Fruit fly (Drosophila melanogaster) whole organism, embryonic: Measurements from ENCODE around the gene CG17633.

ENCODE experiments used
- Atf6 ChIP-seq: fragments of 200-800 bp; sonication (Bioruptor generic); IDR thresholded peaks from 2 replicates; pipeline ENCODE4 v1.3.6; 2022; ENCODE audit warnings: missing biosample characterization, missing genetic modification characterization
- BEAF-32 ChIP-seq: fragments of 200-800 bp; sonication (Bioruptor generic); optimal IDR thresholded peaks from 3 replicates; lab custom pipeline; 2017; ENCODE audit warnings: missing biosample characterization, missing genetic modification characterization, mild to moderate bottlenecking, moderate library complexity, missing genetic modification reagents
- CG10267 ChIP-seq: fragments of 200-800 bp; sonication (Bioruptor generic); optimal IDR thresholded peaks from 2 replicates; lab custom pipeline; 2018; ENCODE audit warnings: missing biosample characterization, mild to moderate bottlenecking, missing genetic modification characterization, moderate library complexity
- CG12104 ChIP-seq: fragments of 200-800 bp; sonication (Bioruptor generic); optimal IDR thresholded peaks from 3 replicates; lab custom pipeline; 2016; ENCODE audit warnings: missing biosample characterization, missing genetic modification characterization
- CG12391 ChIP-seq: fragments of 200-800 bp; sonication (Bioruptor generic); optimal IDR thresholded peaks from 3 replicates; lab custom pipeline; 2018; ENCODE audit warnings: missing biosample characterization, mild to moderate bottlenecking, missing genetic modification characterization, moderate library complexity
- CG13424 ChIP-seq: fragments of 200-800 bp; sonication (Bioruptor generic); optimal IDR thresholded peaks from 2 replicates; lab custom pipeline; 2019; ENCODE audit warnings: missing biosample characterization, mild to moderate bottlenecking, missing genetic modification characterization, moderate library complexity
- CG14014 ChIP-seq: fragments of 200-800 bp; sonication (Bioruptor generic); IDR thresholded peaks from 2 replicates; pipeline ENCODE4 v1.3.6; 2022; ENCODE audit warnings: missing biosample characterization, missing genetic modification characterization
- CG14050 ChIP-seq: fragments of 200-800 bp; sonication (Bioruptor generic); IDR thresholded peaks from 3 replicates; pipeline ENCODE4 v1.3.6; 2022; ENCODE audit warnings: missing biosample characterization, missing genetic modification characterization
- CG16863 ChIP-seq: fragments of 200-800 bp; sonication (Bioruptor generic); optimal IDR thresholded peaks from 3 replicates; lab custom pipeline; 2016; ENCODE audit warnings: missing biosample characterization, missing genetic modification characterization
- CG18599 ChIP-seq: fragments of 200-800 bp; sonication (Bioruptor generic); optimal IDR thresholded peaks from 3 replicates; lab custom pipeline; 2017; ENCODE audit warnings: missing biosample characterization, missing genetic modification characterization, mild to moderate bottlenecking, moderate library complexity, missing genetic modification reagents
- CG2120 ChIP-seq: fragments of 200-800 bp; sonication (Bioruptor generic); optimal IDR thresholded peaks from 3 replicates; lab custom pipeline; 2016; ENCODE audit warnings: missing biosample characterization, missing genetic modification characterization
- CG2202 ChIP-seq: fragments of 200-800 bp; sonication (Bioruptor generic); optimal IDR thresholded peaks from 2 replicates; lab custom pipeline; 2018; ENCODE audit warnings: missing biosample characterization, mild to moderate bottlenecking, missing genetic modification characterization
- CG30403 ChIP-seq: fragments of 200-800 bp; sonication (Bioruptor generic); optimal IDR thresholded peaks from 3 replicates; lab custom pipeline; 2016; ENCODE audit warnings: missing biosample characterization, missing genetic modification characterization
- CG30431 ChIP-seq: fragments of 200-800 bp; sonication (Bioruptor generic); optimal IDR thresholded peaks from 2 replicates; lab custom pipeline; 2017; ENCODE audit warnings: missing biosample characterization, missing genetic modification characterization
- CG32532 ChIP-seq: fragments of 200-800 bp; sonication (Bioruptor generic); IDR thresholded peaks from 2 replicates; pipeline ENCODE4 v1.3.6; 2022; ENCODE audit warnings: missing biosample characterization, missing genetic modification characterization
- CG3407 ChIP-seq: fragments of 200-800 bp; sonication (Bioruptor generic); optimal IDR thresholded peaks from 2 replicates; lab custom pipeline; 2018; ENCODE audit warnings: missing biosample characterization, mild to moderate bottlenecking, missing genetic modification characterization
- CG3847 ChIP-seq: fragments of 200-800 bp; sonication (Bioruptor generic); IDR thresholded peaks from 2 replicates; pipeline ENCODE4 v1.3.6; 2022; ENCODE audit warnings: missing biosample characterization, missing genetic modification characterization
- CG6175 ChIP-seq: fragments of 200-800 bp; sonication (Bioruptor generic); IDR thresholded peaks from 3 replicates; pipeline ENCODE4 v1.3.6; 2022; ENCODE audit warnings: missing biosample characterization, missing genetic modification characterization
- CG8290 ChIP-seq, 3 experiments: fragments of 200-800 bp; sonication (Bioruptor generic); optimal IDR thresholded peaks; 2 replicates each; lab custom pipeline; 2016 to 2019; ENCODE audit warnings: missing biosample characterization in 3 of 3, missing genetic modification characterization in 3 of 3, mild to moderate bottlenecking in 2 of 3, moderate library complexity in 1 of 3
- CG9215 ChIP-seq: fragments of 200-800 bp; sonication (Bioruptor generic); IDR thresholded peaks from 2 replicates; pipeline ENCODE4 v1.3.6; 2022; ENCODE audit warnings: missing biosample characterization, missing genetic modification characterization
- D ChIP-seq, 2 experiments: fragments of 200-800 bp in 1 of 2; fragments of >200 bp in 1 of 2; sonication (Bioruptor generic) in 1 of 2; optimal IDR thresholded peaks; 2 replicates in 1 of 2; 3 replicates in 1 of 2; lab custom pipeline; 2017; ENCODE audit warnings: mild to moderate bottlenecking in 1 of 2, missing biosample characterization in 1 of 2, missing genetic modification characterization in 1 of 2, missing genetic modification reagents in 1 of 2
- E2f1 ChIP-seq: fragments of 200-800 bp; sonication (Bioruptor generic); IDR thresholded peaks from 2 replicates; pipeline ENCODE4 v1.3.6; 2022; ENCODE audit warnings: missing biosample characterization, missing genetic modification characterization
- Fer1 ChIP-seq: fragments of 200-800 bp; sonication (Bioruptor generic); optimal IDR thresholded peaks from 2 replicates; lab custom pipeline; 2017; ENCODE audit warnings: missing biosample characterization, mild to moderate bottlenecking, missing genetic modification characterization
- Myb ChIP-seq: fragments of 200-800 bp; sonication (Bioruptor generic); optimal IDR thresholded peaks from 2 replicates; lab custom pipeline; 2016; ENCODE audit warnings: missing biosample characterization, missing genetic modification characterization
- NK7.1 ChIP-seq: fragments of 200-800 bp; sonication (Bioruptor generic); optimal IDR thresholded peaks from 3 replicates; lab custom pipeline; 2016; ENCODE audit warnings: missing biosample characterization, missing genetic modification characterization
- Six4 ChIP-seq: fragments of 200-800 bp; sonication (Bioruptor generic); optimal IDR thresholded peaks from 2 replicates; lab custom pipeline; 2016; ENCODE audit warnings: missing biosample characterization, missing genetic modification characterization
- YL-1 ChIP-seq: fragments of 200-800 bp; sonication (Bioruptor generic); optimal IDR thresholded peaks from 3 replicates; lab custom pipeline; 2017; ENCODE audit warnings: missing biosample characterization, mild to moderate bottlenecking, missing genetic modification characterization
- az2 ChIP-seq: fragments of 200-800 bp; sonication (Bioruptor generic); optimal IDR thresholded peaks from 3 replicates; lab custom pipeline; 2016; ENCODE audit warnings: missing biosample characterization, missing genetic modification characterization
- bigmax ChIP-seq: fragments of 200-800 bp; sonication (Bioruptor generic); optimal IDR thresholded peaks from 2 replicates; lab custom pipeline; 2018; ENCODE audit warnings: missing biosample characterization, mild to moderate bottlenecking, missing genetic modification characterization
- esg ChIP-seq: fragments of 200-800 bp; sonication (Bioruptor generic); conservative IDR thresholded peaks from 2 replicates; pipeline ENCODE4 v1.3.6; 2022; ENCODE audit warnings: missing biosample characterization, missing genetic modification characterization
- fd3F ChIP-seq: fragments of 200-800 bp; sonication (Bioruptor generic); optimal IDR thresholded peaks from 2 replicates; lab custom pipeline; 2018; ENCODE audit warnings: missing biosample characterization, mild to moderate bottlenecking, missing genetic modification characterization, moderate library complexity
- fru ChIP-seq: fragments of >200 bp; optimal IDR thresholded peaks from 2 replicates; lab custom pipeline; 2017
- ftz-f1 ChIP-seq: fragments of 200-800 bp; sonication (Bioruptor generic); optimal IDR thresholded peaks from 2 replicates; lab custom pipeline; 2016; ENCODE audit warnings: missing biosample characterization, missing genetic modification characterization
- gcm ChIP-seq: fragments of 200-800 bp; sonication (Bioruptor generic); optimal IDR thresholded peaks from 2 replicates; lab custom pipeline; 2019; ENCODE audit warnings: missing biosample characterization, mild to moderate bottlenecking, missing genetic modification characterization, moderate library complexity
- grn ChIP-seq: fragments of 200-800 bp; sonication (Bioruptor generic); optimal IDR thresholded peaks from 3 replicates; lab custom pipeline; 2017; ENCODE audit warnings: missing biosample characterization, missing genetic modification characterization
- ham ChIP-seq: fragments of 200-800 bp; sonication (Bioruptor generic); IDR thresholded peaks from 2 replicates; pipeline ENCODE4 v1.3.6; 2022; ENCODE audit warnings: missing biosample characterization, missing genetic modification characterization
- insv ChIP-seq, 2 experiments: fragments of 200-800 bp; sonication (Bioruptor generic); optimal IDR thresholded peaks; 3 replicates each; lab custom pipeline; 2016 to 2018; ENCODE audit warnings: missing biosample characterization in 2 of 2, missing genetic modification characterization in 2 of 2
- klu ChIP-seq: fragments of 200-800 bp; sonication (Bioruptor generic); IDR thresholded peaks from 2 replicates; pipeline ENCODE4 v1.3.6; 2022; ENCODE audit warnings: missing biosample characterization, missing genetic modification characterization
- lab ChIP-seq: fragments of 200-800 bp; sonication (Bioruptor generic); optimal IDR thresholded peaks from 3 replicates; lab custom pipeline; 2017; ENCODE audit warnings: missing biosample characterization, missing genetic modification characterization, mild to moderate bottlenecking, moderate library complexity, missing genetic modification reagents
- mirr ChIP-seq: fragments of 200-800 bp; sonication (Bioruptor generic); optimal IDR thresholded peaks from 3 replicates; lab custom pipeline; 2018; ENCODE audit warnings: missing biosample characterization, mild to moderate bottlenecking, missing genetic modification characterization
- pnt ChIP-seq: fragments of 200-800 bp; sonication (Bioruptor generic); optimal IDR thresholded peaks from 3 replicates; lab custom pipeline; 2016; ENCODE audit warnings: missing biosample characterization, missing genetic modification characterization
- pum ChIP-seq: fragments of 200-800 bp; sonication (Bioruptor generic); optimal IDR thresholded peaks from 2 replicates; lab custom pipeline; 2016; ENCODE audit warnings: missing biosample characterization, missing genetic modification characterization
- ranshi ChIP-seq: fragments of 200-800 bp; sonication (Bioruptor generic); IDR thresholded peaks from 2 replicates; pipeline ENCODE4 v1.3.6; 2022; ENCODE audit warnings: missing biosample characterization, missing genetic modification characterization
- sc ChIP-seq, 3 experiments: fragments of >200 bp in 2 of 3; fragments of 200-800 bp in 1 of 3; sonication (Bioruptor generic) in 1 of 3; optimal IDR thresholded peaks; 2 replicates in 2 of 3; 3 replicates in 1 of 3; lab custom pipeline; 2017; ENCODE audit warnings: mild to moderate bottlenecking in 1 of 3, missing biosample characterization in 1 of 3, missing genetic modification characterization in 1 of 3, missing genetic modification reagents in 1 of 3
- sob ChIP-seq: fragments of 200-800 bp; sonication (Bioruptor generic); IDR thresholded peaks from 2 replicates; pipeline ENCODE4 v1.3.6; 2022; ENCODE audit warnings: missing biosample characterization, missing genetic modification characterization
- tap ChIP-seq: fragments of 200-800 bp; optimal IDR thresholded peaks from 3 replicates; lab custom pipeline; 2019; ENCODE audit warnings: missing biosample characterization, mild to moderate bottlenecking, missing genetic modification characterization, moderate library complexity
- tio ChIP-seq: fragments of 200-800 bp; sonication (Bioruptor generic); optimal IDR thresholded peaks from 2 replicates; lab custom pipeline; 2017; ENCODE audit warnings: missing biosample characterization, missing genetic modification characterization, inconsistent platforms
- tll ChIP-seq, 2 experiments: fragments of 200-800 bp in 1 of 2; fragments of >200 bp in 1 of 2; sonication (Bioruptor generic) in 1 of 2; optimal IDR thresholded peaks; 2 replicates each; lab custom pipeline; 2017 to 2019; ENCODE audit warnings: missing biosample characterization in 2 of 2, missing genetic modification characterization in 2 of 2, mild to moderate bottlenecking in 1 of 2, moderate library complexity in 1 of 2
- wek ChIP-seq: fragments of 200-800 bp; sonication (Bioruptor generic); optimal IDR thresholded peaks from 3 replicates; lab custom pipeline; 2018; ENCODE audit warnings: missing biosample characterization, mild to moderate bottlenecking, missing genetic modification characterization, moderate library complexity
- zfh2 ChIP-seq: fragments of 200-800 bp; sonication (Bioruptor generic); optimal IDR thresholded peaks from 2 replicates; lab custom pipeline; 2016; ENCODE audit warnings: missing biosample characterization, missing genetic modification characterization

The CG17633 gene

dm6 chr2L:9779147-9779546 lies 10.3 kb downstream of the CG17633 start (continued):
- peak; percentile 16 for TF ChIP-seq CG12391 (tag; lab: Kevin White, UChicago)
- no peak for TF ChIP-seq ftz-f1 (GFP tag; lab: Kevin White, UChicago)
- no peak for TF ChIP-seq esg (GFP tag; lab: Robert Waterston, UW)
- TF ChIP-seq YL-1 (GFP tag; lab: Kevin White, UChicago) = no peak
- no peak for TF ChIP-seq grn (GFP tag; lab: Kevin White, UChicago)
- no peak for TF ChIP-seq ham
- peak; percentile 8 for TF ChIP-seq tio
- peak; percentile 5 for TF ChIP-seq fd3F (GFP tag; lab: Kevin White, UChicago)
- no peak for TF ChIP-seq NK7.1
- TF ChIP-seq sob (GFP tag; lab: Robert Waterston, UW) = 0 out of 2 replicates have a peak, but pooled peaks have one; percentile 6
- peak; percentile 34 for TF ChIP-seq lab (GFP tag; lab: Kevin White, UChicago)
- peak; percentile 14 for TF ChIP-seq CG30431 (GFP tag; lab: Kevin White, UChicago)
- TF ChIP-seq Myb (GFP tag; lab: Kevin White, UChicago) = peak; percentile 31
- no peak for TF ChIP-seq CG14014 (GFP tag; lab: Robert Waterston, UW)
- TF ChIP-seq CG14050 (GFP tag; lab: Robert Waterston, UW) = no peak
- no peak for TF ChIP-seq CG10267 (tag; lab: Kevin White, UChicago)
- TF ChIP-seq CG3847 (GFP tag; lab: Robert Waterston, UW) = peak; percentile 29; the same call in 1 of the 2 replicates
- TF ChIP-seq wek (GFP tag; lab: Kevin White, UChicago) = no peak
- TF ChIP-seq CG8290 (GFP tag; optimal IDR thresholded peaks at IDR 0.05; lab: Kevin White, UChicago) = no peak
- TF ChIP-seq CG8290 (tag; optimal IDR thresholded peaks at IDR 0.05; lab: Kevin White, UChicago) = peak in 1 of 2 experiments; percentile 43
- TF ChIP-seq CG13424 = peak; percentile 35
- peak; percentile 73 for TF ChIP-seq CG2120 (GFP tag; lab: Kevin White, UChicago)
- no peak for TF ChIP-seq insv (GFP tag; optimal IDR thresholded peaks at IDR 0.05; lab: Kevin White, UChicago)
- peak; percentile 28 for TF ChIP-seq CG16863 (GFP tag; lab: Kevin White, UChicago)
- TF ChIP-seq CG30403 (GFP tag; lab: Kevin White, UChicago) = peak; percentile 41
- TF ChIP-seq CG2202 (tag; lab: Kevin White, UChicago) = no peak
- no peak for TF ChIP-seq CG9215
- no peak for TF ChIP-seq D (optimal IDR thresholded peaks at IDR 0.05; lab: Kevin White, UChicago)
- TF ChIP-seq D (GFP tag; optimal IDR thresholded peaks at IDR 0.05; lab: Kevin White, UChicago) = no peak
- TF ChIP-seq E2f1 (GFP tag; lab: Robert Waterston, UW) = no peak
- TF ChIP-seq pnt (GFP tag; lab: Kevin White, UChicago) = no peak
- TF ChIP-seq CG6175 = no peak
- no peak for TF ChIP-seq sc (optimal IDR thresholded peaks at IDR 0.05; lab: Kevin White, UChicago)
- TF ChIP-seq sc (GFP tag; optimal IDR thresholded peaks at IDR 0.05; lab: Kevin White, UChicago) = no peak
- TF ChIP-seq mirr (GFP tag; lab: Kevin White, UChicago) = no peak
- peak; percentile 6 for TF ChIP-seq pum (GFP tag; lab: Kevin White, UChicago)
- TF ChIP-seq gcm (GFP tag; lab: Kevin White, UChicago) = no peak
- no peak for TF ChIP-seq tap (tag; lab: Kevin White, UChicago)
- no peak for TF ChIP-seq CG12104 (GFP tag; lab: Kevin White, UChicago)
- no peak for TF ChIP-seq CG3407 (GFP tag; lab: Kevin White, UChicago)
- no peak for TF ChIP-seq ranshi (GFP tag; lab: Robert Waterston, UW)
- TF ChIP-seq az2 (GFP tag; lab: Kevin White, UChicago) = peak; percentile 5
- peak; percentile 55 for TF ChIP-seq CG18599 (GFP tag; lab: Kevin White, UChicago)
- TF ChIP-seq tll (GFP tag; optimal IDR thresholded peaks at IDR 0.05; lab: Kevin White, UChicago) = no peak
- peak; percentile 67 for TF ChIP-seq Atf6 (GFP tag; lab: Robert Waterston, UW)
- TF ChIP-seq Six4 (GFP tag; lab: Kevin White, UChicago) = no peak
- no peak for TF ChIP-seq bigmax (GFP tag; lab: Kevin White, UChicago)
- peak; percentile 60 for TF ChIP-seq zfh2
- no peak for TF ChIP-seq klu (GFP tag; lab: Robert Waterston, UW)
- TF ChIP-seq fru (lab: Kevin White, UChicago) = no peak
- TF ChIP-seq BEAF-32 (GFP tag; lab: Kevin White, UChicago) = no peak
- peak; percentile 38; the same call in 1 of the 2 replicates for TF ChIP-seq CG32532 (GFP tag; lab: Robert Waterston, UW)
- peak; percentile 26 for TF ChIP-seq Fer1
